Worm (Caenorhabditis elegans) whole organism, L3 larva: Measurements from ENCODE around the gene gly-20.

ENCODE experiments used
- ZK546.5 ChIP-seq: sonication (generic microtip); optimal IDR thresholded peaks from 2 replicates; lab custom pipeline; 2017; ENCODE audit warnings: missing biosample characterization, missing genetic modification characterization
- aly-2 ChIP-seq: fragments of 150-350 bp; optimal IDR thresholded peaks from 2 replicates; lab custom pipeline; 2014; ENCODE audit warnings: missing biosample characterization, missing genetic modification characterization
- ama-1 ChIP-seq: fragments of 150-350 bp; optimal IDR thresholded peaks from 2 replicates; lab custom pipeline; 2018
- ceh-16 ChIP-seq: sonication (generic microtip); optimal IDR thresholded peaks from 2 replicates; lab custom pipeline; 2017; ENCODE audit warnings: missing biosample characterization, missing genetic modification characterization
- ceh-28 ChIP-seq: fragments of 150-350 bp; optimal IDR thresholded peaks from 2 replicates; lab custom pipeline; 2014; ENCODE audit warnings: missing biosample characterization, missing genetic modification reagents, missing genetic modification characterization
- ceh-82 ChIP-seq: fragments of 150-350 bp; optimal IDR thresholded peaks from 2 replicates; lab custom pipeline; 2014; ENCODE audit warnings: missing biosample characterization, missing genetic modification characterization
- daf-12 ChIP-seq: fragments of 150-350 bp; optimal IDR thresholded peaks from 2 replicates; lab custom pipeline; 2014; ENCODE audit warnings: missing biosample characterization, missing genetic modification reagents, missing genetic modification characterization
- egl-27 ChIP-seq: sonication (generic microtip); optimal IDR thresholded peaks from 4 replicates; lab custom pipeline; 2017; ENCODE audit warnings: missing biosample characterization, missing genetic modification reagents, missing genetic modification characterization
- egl-5 ChIP-seq: fragments of 150-350 bp; optimal IDR thresholded peaks from 2 replicates; lab custom pipeline; 2017; ENCODE audit warnings: missing biosample characterization, missing genetic modification reagents, missing genetic modification characterization, inconsistent platforms
- elt-1 ChIP-seq: fragments of 150-350 bp; optimal IDR thresholded peaks from 2 replicates; lab custom pipeline; 2014; ENCODE audit warnings: missing biosample characterization, missing genetic modification characterization
- elt-2 ChIP-seq: sonication (generic microtip); optimal IDR thresholded peaks from 2 replicates; lab custom pipeline; 2016; ENCODE audit warnings: missing genetic modification reagents, mild to moderate bottlenecking, missing genetic modification characterization, missing compliant biosample characterization
- eor-1 ChIP-seq, 2 experiments: fragments of 150-350 bp; optimal IDR thresholded peaks; 2 replicates each; lab custom pipeline; 2014 to 2018; ENCODE audit warnings: missing biosample characterization in 2 of 2, missing genetic modification characterization in 2 of 2
- fkh-10 ChIP-seq: sonication (generic microtip); optimal IDR thresholded peaks from 2 replicates; lab custom pipeline; 2017; ENCODE audit warnings: missing biosample characterization, missing genetic modification reagents, missing genetic modification characterization
- fos-1 ChIP-seq: fragments of 150-350 bp; optimal IDR thresholded peaks from 2 replicates; lab custom pipeline; 2014; ENCODE audit warnings: missing biosample characterization, missing genetic modification characterization
- hmg-11 ChIP-seq: sonication (generic microtip); optimal IDR thresholded peaks from 2 replicates; lab custom pipeline; 2016; ENCODE audit warnings: missing genetic modification characterization, missing compliant biosample characterization
- jun-1 ChIP-seq: fragments of 150-350 bp; optimal IDR thresholded peaks from 2 replicates; lab custom pipeline; 2014; ENCODE audit warnings: missing biosample characterization, missing genetic modification reagents, missing genetic modification characterization
- lin-15B ChIP-seq: fragments of 150-350 bp; optimal IDR thresholded peaks from 2 replicates; lab custom pipeline; 2014; ENCODE audit warnings: missing biosample characterization, missing genetic modification characterization
- lin-39 ChIP-seq: fragments of 150-350 bp; optimal IDR thresholded peaks from 2 replicates; lab custom pipeline; 2018; ENCODE audit warnings: missing biosample characterization, missing genetic modification reagents, missing genetic modification characterization
- lsy-12 ChIP-seq: sonication (generic microtip); optimal IDR thresholded peaks from 2 replicates; lab custom pipeline; 2016; ENCODE audit warnings: mild to moderate bottlenecking, missing genetic modification characterization, missing compliant biosample characterization
- mdl-1 ChIP-seq: fragments of 150-350 bp; optimal IDR thresholded peaks from 2 replicates; lab custom pipeline; 2014; ENCODE audit warnings: missing biosample characterization, missing genetic modification characterization
- nfya-1 ChIP-seq: sonication (generic microtip); optimal IDR thresholded peaks from 2 replicates; lab custom pipeline; 2017; ENCODE audit warnings: missing genetic modification characterization, mild to moderate bottlenecking, missing compliant biosample characterization, antibody characterized with exemption, moderate library complexity; ENCODE audit not compliant: insufficient read depth
- nhr-12 ChIP-seq: fragments of 150-350 bp; optimal IDR thresholded peaks from 2 replicates; lab custom pipeline; 2014; ENCODE audit warnings: missing biosample characterization, missing genetic modification characterization
- nhr-23 ChIP-seq: fragments of 150-350 bp; optimal IDR thresholded peaks from 2 replicates; lab custom pipeline; 2014; ENCODE audit warnings: missing biosample characterization, missing genetic modification reagents, missing genetic modification characterization
- nhr-25 ChIP-seq: sonication (generic microtip); optimal IDR thresholded peaks from 2 replicates; lab custom pipeline; 2017; ENCODE audit warnings: missing biosample characterization, missing genetic modification characterization
- nhr-28 ChIP-seq: fragments of 150-350 bp; optimal IDR thresholded peaks from 2 replicates; lab custom pipeline; 2014; ENCODE audit warnings: missing biosample characterization, missing genetic modification characterization
- nhr-43 ChIP-seq: sonication (generic microtip); optimal IDR thresholded peaks from 2 replicates; lab custom pipeline; 2016; ENCODE audit warnings: mild to moderate bottlenecking, missing genetic modification characterization, missing compliant biosample characterization; ENCODE audit not compliant: poor library complexity, severe bottlenecking
- nhr-67 ChIP-seq: fragments of 150-350 bp; optimal IDR thresholded peaks from 2 replicates; lab custom pipeline; 2014; ENCODE audit warnings: missing biosample characterization, missing genetic modification characterization
- nhr-77 ChIP-seq: fragments of 150-350 bp; optimal IDR thresholded peaks from 2 replicates; lab custom pipeline; 2014; ENCODE audit warnings: missing biosample characterization, missing genetic modification characterization
- pha-4 ChIP-seq: fragments of 150-350 bp; optimal IDR thresholded peaks from 2 replicates; lab custom pipeline; 2014; ENCODE audit warnings: missing biosample characterization, missing genetic modification reagents, missing genetic modification characterization
- pqm-1 ChIP-seq: fragments of 150-350 bp; optimal IDR thresholded peaks from 2 replicates; lab custom pipeline; 2017; ENCODE audit warnings: missing biosample characterization, missing genetic modification characterization, inconsistent platforms
- sea-2 ChIP-seq: fragments of 150-350 bp; sonication (generic microtip); optimal IDR thresholded peaks from 4 replicates; lab custom pipeline; 2014; ENCODE audit warnings: missing biosample characterization, missing genetic modification reagents, missing genetic modification characterization
- skn-1 ChIP-seq: fragments of 150-350 bp; optimal IDR thresholded peaks from 2 replicates; lab custom pipeline; 2014; ENCODE audit warnings: missing biosample characterization, missing genetic modification characterization
- snpc-4 ChIP-seq: fragments of 150-350 bp; optimal IDR thresholded peaks from 2 replicates; lab custom pipeline; 2014; ENCODE audit warnings: missing biosample characterization, missing genetic modification characterization
- zag-1 ChIP-seq: fragments of 150-350 bp; optimal IDR thresholded peaks from 2 replicates; lab custom pipeline; 2014; ENCODE audit warnings: missing biosample characterization, missing genetic modification characterization
- ztf-11 ChIP-seq: fragments of 150-350 bp; optimal IDR thresholded peaks from 2 replicates; lab custom pipeline; 2014; ENCODE audit warnings: missing biosample characterization, missing genetic modification characterization
- ztf-4 ChIP-seq: fragments of 150-350 bp; optimal IDR thresholded peaks from 2 replicates; lab custom pipeline; 2014; ENCODE audit warnings: missing biosample characterization, missing genetic modification characterization

Gene gly-20

DNA sequence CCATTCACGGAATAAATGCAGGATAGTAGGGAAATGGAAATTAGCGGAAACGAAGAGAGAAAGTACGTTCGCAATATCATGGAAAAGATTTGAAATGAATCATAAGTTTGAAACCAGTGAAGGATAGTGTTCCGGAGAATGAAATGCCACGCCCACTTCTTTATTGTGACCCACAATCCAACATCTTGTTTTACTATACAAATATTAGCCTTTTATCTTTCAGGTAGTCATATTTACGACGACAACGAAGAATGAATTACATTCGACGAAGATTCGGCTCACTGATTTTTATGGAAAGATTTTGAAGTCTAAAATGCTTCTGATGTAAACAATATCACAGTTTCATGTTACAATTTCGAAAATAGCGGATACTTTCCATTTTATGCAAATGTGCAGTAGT, 34.4 kb downstream of the gly-20 start, which contains the start of gene cutl-18:
Gene cutl-18 (minus strand): TSS at position 101 of the 400 bp plus-strand sequence.
- TF ChIP-seq nfya-1 (tag; lab: Kevin White, UChicago) = no peak
- TF ChIP-seq pha-4 (tag; lab: Kevin White, UChicago) = no peak
- TF ChIP-seq egl-27 (tag; lab: Kevin White, UChicago) = no peak
- no peak for TF ChIP-seq nhr-23 (tag; lab: Kevin White, UChicago)
- TF ChIP-seq fos-1 = no peak
- TF ChIP-seq nhr-77 (tag; lab: Kevin White, UChicago) = no peak
- no peak for TF ChIP-seq elt-2 (tag; lab: Kevin White, UChicago)
- TF ChIP-seq zag-1 (tag; lab: Kevin White, UChicago) = no peak
- TF ChIP-seq nhr-25 = no peak
- TF ChIP-seq ceh-16 (tag; lab: Kevin White, UChicago) = no peak
- TF ChIP-seq egl-5 = no peak
- TF ChIP-seq sea-2 (GFP tag; lab: Kevin White, UChicago) = no peak
- no peak for TF ChIP-seq elt-1 (tag; lab: Kevin White, UChicago)
- TF ChIP-seq, all 47 proteins: peak for 0

DNA sequence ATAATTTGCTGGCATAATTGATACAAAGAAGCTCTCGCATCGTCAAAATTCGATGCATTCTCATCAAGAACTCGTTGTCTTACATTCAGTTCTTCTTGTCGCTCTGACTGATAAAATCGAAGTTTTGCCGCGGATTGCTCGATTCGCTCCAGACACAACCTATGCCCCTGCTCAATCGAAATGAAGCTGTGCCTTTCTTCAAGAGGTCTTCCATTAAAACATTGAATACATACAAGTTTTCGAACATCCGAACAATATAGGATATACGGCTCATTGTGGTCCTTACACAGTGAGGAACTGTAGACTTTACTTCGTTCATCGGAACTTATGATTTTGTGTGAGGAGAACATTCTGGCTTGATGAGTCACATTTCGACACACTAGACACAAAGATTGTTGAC, 38.5 kb downstream of the gly-20 start:
- no peak for TF ChIP-seq mdl-1 (tag; lab: Kevin White, UChicago)
- TF ChIP-seq, all 47 proteins: peak for 0

DNA sequence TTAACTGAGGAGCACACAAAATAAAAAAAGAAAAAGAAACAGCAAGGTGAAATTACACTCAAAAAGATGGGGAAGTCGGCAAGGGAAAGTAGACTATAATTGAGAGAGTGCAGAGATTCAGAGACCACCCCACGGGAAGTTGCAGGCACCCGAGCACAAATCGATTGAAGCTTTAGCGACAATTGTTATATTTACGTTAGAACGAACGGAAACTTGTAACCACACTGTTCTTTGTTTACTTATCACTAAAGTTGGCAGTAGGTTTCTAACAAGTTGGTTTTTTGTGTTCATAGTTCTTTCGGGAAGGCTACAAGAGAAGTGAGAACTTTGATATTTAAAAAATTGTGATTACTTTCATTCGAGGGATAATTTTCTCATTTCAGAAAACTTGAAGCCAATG, 39.3 kb downstream of the gly-20 start, which contains the start of gene F47G9.4:
Gene F47G9.4 (minus strand): TSS at position 98 of the 400 bp plus-strand sequence.
- peak; percentile 94 for TF ChIP-seq pha-4 (tag; lab: Kevin White, UChicago)
- no peak for TF ChIP-seq ceh-82 (tag; lab: Kevin White, UChicago)
- TF ChIP-seq daf-12 (tag; lab: Kevin White, UChicago) = no peak
- no peak for TF ChIP-seq aly-2 (tag; lab: Kevin White, UChicago)
- no peak for TF ChIP-seq hmg-11 (tag; lab: Kevin White, UChicago)
- no peak for TF ChIP-seq lin-39 (tag; lab: Kevin White, UChicago)
- TF ChIP-seq fkh-10 (GFP tag; lab: Kevin White, UChicago) = no peak
- TF ChIP-seq lsy-12 = no peak
- TF ChIP-seq nhr-43 (tag; lab: Kevin White, UChicago) = no peak
- peak; percentile 8 for TF ChIP-seq elt-2 (tag; lab: Kevin White, UChicago)
- no peak for TF ChIP-seq skn-1 (tag; lab: Kevin White, UChicago)
- TF ChIP-seq ceh-16 (tag; lab: Kevin White, UChicago) = no peak
- TF ChIP-seq jun-1 (tag; lab: Kevin White, UChicago) = no peak
- no peak for TF ChIP-seq ztf-4 (tag; lab: Kevin White, UChicago)
- TF ChIP-seq eor-1 (tag; optimal IDR thresholded peaks at IDR 0.05; lab: Kevin White, UChicago) = no peak
- no peak for TF ChIP-seq nhr-23 (tag; lab: Kevin White, UChicago)

DNA sequence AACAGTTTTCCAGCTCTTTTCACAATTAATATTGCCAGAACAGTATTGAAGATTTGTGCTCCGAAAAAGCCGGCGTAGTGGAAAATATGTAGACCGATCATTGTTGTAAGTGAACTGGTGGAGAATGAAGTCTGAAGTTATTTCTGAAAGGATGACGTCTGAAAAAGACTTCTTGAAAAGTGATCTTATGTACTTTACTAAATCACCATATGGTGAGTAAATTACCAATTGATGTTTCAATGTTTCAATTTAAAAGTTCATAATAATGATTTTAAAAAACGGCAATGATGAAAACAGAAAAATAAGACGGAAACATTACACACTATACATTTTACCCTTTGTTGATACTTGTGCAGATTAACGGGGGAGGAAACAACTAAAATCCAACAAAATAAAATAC, 41.3 kb downstream of the gly-20 start, which contains the start of gene str-141:
Gene str-141 (minus strand): TSS at position 101 of the 400 bp plus-strand sequence.
- TF ChIP-seq daf-12 (tag; lab: Kevin White, UChicago) = no peak
- TF ChIP-seq skn-1 (tag; lab: Kevin White, UChicago) = no peak
- no peak for TF ChIP-seq nhr-77 (tag; lab: Kevin White, UChicago)
- TF ChIP-seq nhr-23 (tag; lab: Kevin White, UChicago) = no peak
- TF ChIP-seq pha-4 (tag; lab: Kevin White, UChicago) = no peak
- TF ChIP-seq nhr-67 = no peak
- no peak for TF ChIP-seq nhr-28
- no peak for TF ChIP-seq ama-1 (lab: Kevin White, UChicago)
- no peak for TF ChIP-seq lin-15B (tag; lab: Kevin White, UChicago)

DNA sequence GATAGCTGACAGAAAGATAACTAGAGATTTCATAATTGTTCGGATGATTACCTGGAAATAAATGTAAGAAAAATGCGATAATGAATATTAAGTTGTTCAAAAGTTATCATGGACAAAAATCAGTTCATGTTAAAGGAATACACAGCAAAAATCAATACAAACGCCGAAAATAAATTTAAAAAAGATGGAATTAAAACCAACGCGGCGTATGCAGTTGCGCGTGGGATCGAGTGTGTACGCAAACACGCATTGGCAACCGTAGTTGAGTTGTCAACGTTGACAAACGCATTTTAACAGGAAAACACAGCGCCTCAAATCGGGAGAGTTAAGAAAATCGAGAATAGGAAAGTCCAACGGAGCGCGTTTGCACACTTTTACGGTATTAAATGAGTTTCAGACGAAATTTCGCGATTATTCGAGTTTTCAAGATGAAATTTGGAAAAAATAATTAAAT, 44.6 kb downstream of the gly-20 start, which contains the start of gene tmed-10:
Gene tmed-10 (minus strand): TSS at position 51 of the 454 bp plus-strand sequence.
- TF ChIP-seq nhr-23 (tag; lab: Kevin White, UChicago) (peak; percentile 36), egl-5 (peak; percentile 3), lsy-12 (no peak), pqm-1 (tag; lab: Kevin White, UChicago) (no peak), sea-2 (GFP tag; lab: Kevin White, UChicago) (no peak), lin-39 (tag; lab: Kevin White, UChicago) (peak; percentile 64), nhr-25 (peak; percentile 57), ZK546.5 (no peak), elt-1 (tag; lab: Kevin White, UChicago) (no peak), elt-2 (tag; lab: Kevin White, UChicago) (peak; percentile 50), fkh-10 (GFP tag; lab: Kevin White, UChicago) (no peak), skn-1 (tag; lab: Kevin White, UChicago) (no peak), egl-27 (tag; lab: Kevin White, UChicago) (no peak), pha-4 (tag; lab: Kevin White, UChicago) (peak; percentile 82), snpc-4 (tag; lab: Kevin White, UChicago) (peak; percentile 69), nhr-12 (tag; lab: Kevin White, UChicago) (no peak), mdl-1 (tag; lab: Kevin White, UChicago) (no peak), hmg-11 (tag; lab: Kevin White, UChicago) (peak; percentile 34), lin-15B (tag; lab: Kevin White, UChicago) (peak; percentile 80), fos-1 (no peak), ceh-28 (no peak), ztf-11 (tag; lab: Kevin White, UChicago) (no peak), nfya-1 (tag; lab: Kevin White, UChicago) (peak; percentile 72)
